Fruit fly (Drosophila melanogaster) whole organism, embryonic: ENCODE measurements around the gene CG7377.

Experiments used
- ATbp ChIP-seq: fragments of 200-800 bp; sonication (Bioruptor generic); optimal IDR thresholded peaks from 2 replicates; lab custom pipeline; 2017; ENCODE audit warnings: missing biosample characterization, mild to moderate bottlenecking, missing genetic modification characterization, missing genetic modification reagents
- B-H2 ChIP-seq: fragments of 200-800 bp; sonication (Bioruptor generic); optimal IDR thresholded peaks from 2 replicates; lab custom pipeline; 2018; ENCODE audit warnings: missing biosample characterization, mild to moderate bottlenecking, missing genetic modification characterization
- CG10366 ChIP-seq: fragments of 200-800 bp; sonication (Bioruptor generic); IDR thresholded peaks from 2 replicates; pipeline ENCODE4 v1.3.6; 2022; ENCODE audit warnings: missing biosample characterization, missing genetic modification characterization
- CG10431 ChIP-seq: fragments of 200-800 bp; sonication (Bioruptor generic); optimal IDR thresholded peaks from 3 replicates; lab custom pipeline; 2018; ENCODE audit warnings: missing biosample characterization, mild to moderate bottlenecking, missing genetic modification characterization
- CG15269 ChIP-seq: fragments of 200-800 bp; sonication (Bioruptor generic); optimal IDR thresholded peaks from 2 replicates; lab custom pipeline; 2018; ENCODE audit warnings: missing biosample characterization, mild to moderate bottlenecking, missing genetic modification characterization, moderate library complexity
- CG17568 ChIP-seq: fragments of 200-800 bp; sonication (Bioruptor generic); optimal IDR thresholded peaks from 2 replicates; lab custom pipeline; 2018; ENCODE audit warnings: missing biosample characterization, mild to moderate bottlenecking, missing genetic modification characterization, moderate library complexity
- CG18764 ChIP-seq: fragments of 200-800 bp; sonication (Bioruptor generic); optimal IDR thresholded peaks from 3 replicates; lab custom pipeline; 2016; ENCODE audit warnings: missing biosample characterization, missing genetic modification characterization
- CG30403 ChIP-seq: fragments of 200-800 bp; sonication (Bioruptor generic); optimal IDR thresholded peaks from 3 replicates; lab custom pipeline; 2016; ENCODE audit warnings: missing biosample characterization, missing genetic modification characterization
- CG32767 ChIP-seq: fragments of 200-800 bp; sonication (Bioruptor generic); IDR thresholded peaks from 2 replicates; pipeline ENCODE4 v1.3.6; 2022; ENCODE audit warnings: missing biosample characterization, missing genetic modification characterization
- CG3726 ChIP-seq: fragments of 200-800 bp; sonication (Bioruptor generic); IDR thresholded peaks from 3 replicates; pipeline ENCODE4, ENCODE4 v1.3.6; 2022; ENCODE audit warnings: missing biosample characterization, missing genetic modification characterization
- CG3847 ChIP-seq: fragments of 200-800 bp; sonication (Bioruptor generic); IDR thresholded peaks from 2 replicates; pipeline ENCODE4 v1.3.6; 2022; ENCODE audit warnings: missing biosample characterization, missing genetic modification characterization
- CG4424 ChIP-seq: fragments of 200-800 bp; sonication (Bioruptor generic); optimal IDR thresholded peaks from 3 replicates; lab custom pipeline; 2016; ENCODE audit warnings: missing biosample characterization, missing genetic modification characterization
- CG6765 ChIP-seq: fragments of 200-800 bp; sonication (Bioruptor generic); optimal IDR thresholded peaks from 3 replicates; lab custom pipeline; 2017; ENCODE audit warnings: missing biosample characterization, mild to moderate bottlenecking, missing genetic modification characterization
- CG7372 ChIP-seq: fragments of 200-800 bp; sonication (Bioruptor generic); IDR thresholded peaks from 2 replicates; pipeline ENCODE4 v1.3.6; 2022; ENCODE audit warnings: missing biosample characterization, missing genetic modification characterization
- CG7745 ChIP-seq: fragments of 200-800 bp; sonication (Bioruptor generic); optimal IDR thresholded peaks from 2 replicates; lab custom pipeline; 2018; ENCODE audit warnings: missing biosample characterization, mild to moderate bottlenecking, missing genetic modification characterization, moderate library complexity
- CG7963 ChIP-seq: fragments of 200-800 bp; sonication (Bioruptor generic); IDR thresholded peaks from 3 replicates; pipeline ENCODE4 v1.3.6; 2022; ENCODE audit warnings: missing biosample characterization, missing genetic modification characterization; ENCODE audit not compliant: partially characterized antibody
- CG9876 ChIP-seq: fragments of 200-800 bp; sonication (Bioruptor generic); optimal IDR thresholded peaks from 2 replicates; lab custom pipeline; 2016; ENCODE audit warnings: missing biosample characterization, missing genetic modification characterization
- CHES-1-like ChIP-seq: fragments of 200-800 bp; sonication (Bioruptor generic); optimal IDR thresholded peaks from 2 replicates; lab custom pipeline; 2016; ENCODE audit warnings: missing biosample characterization, missing genetic modification characterization
- Chrac-16 ChIP-seq: fragments of 200-800 bp; sonication (Bioruptor generic); optimal IDR thresholded peaks from 3 replicates; lab custom pipeline; 2016; ENCODE audit warnings: missing biosample characterization, missing genetic modification characterization
- CkIIα-i1 ChIP-seq: fragments of 200-800 bp; sonication (Bioruptor generic); IDR thresholded peaks from 2 replicates; pipeline ENCODE4 v1.3.6; 2022; ENCODE audit warnings: missing biosample characterization, missing genetic modification characterization
- Dip2 ChIP-seq: fragments of 200-800 bp; sonication (Bioruptor generic); IDR thresholded peaks from 2 replicates; pipeline ENCODE4 v1.3.6; 2022; ENCODE audit warnings: missing biosample characterization, missing genetic modification characterization
- Dp ChIP-seq: fragments of 200-800 bp; sonication (Bioruptor generic); optimal IDR thresholded peaks from 2 replicates; lab custom pipeline; 2018; ENCODE audit warnings: missing biosample characterization, mild to moderate bottlenecking, missing genetic modification characterization, moderate library complexity
- Drgx ChIP-seq: fragments of 200-800 bp; sonication (Bioruptor generic); IDR thresholded peaks from 2 replicates; pipeline ENCODE4 v1.3.6; 2022; ENCODE audit warnings: missing biosample characterization, missing genetic modification characterization
- HLH3B ChIP-seq: fragments of 200-800 bp; sonication (Bioruptor generic); IDR thresholded peaks from 2 replicates; pipeline ENCODE4 v1.3.6; 2022; ENCODE audit warnings: missing biosample characterization, missing genetic modification characterization
- Hey ChIP-seq: fragments of 200-800 bp; sonication (Bioruptor generic); optimal IDR thresholded peaks from 3 replicates; lab custom pipeline; 2018; ENCODE audit warnings: missing biosample characterization, mild to moderate bottlenecking, missing genetic modification characterization
- HmgD ChIP-seq: fragments of 200-800 bp; sonication (Bioruptor generic); optimal IDR thresholded peaks from 3 replicates; lab custom pipeline; 2016; ENCODE audit warnings: missing biosample characterization, missing genetic modification characterization
- Kr ChIP-seq: fragments of 200-800 bp; sonication (Bioruptor generic); optimal IDR thresholded peaks from 2 replicates; lab custom pipeline; 2017; ENCODE audit warnings: missing biosample characterization, mild to moderate bottlenecking, missing genetic modification characterization
- Mad ChIP-seq: fragments of 200-800 bp; sonication (Bioruptor generic); optimal IDR thresholded peaks from 2 replicates; lab custom pipeline; 2016; ENCODE audit warnings: missing biosample characterization, missing genetic modification characterization
- NK7.1 ChIP-seq: fragments of 200-800 bp; sonication (Bioruptor generic); optimal IDR thresholded peaks from 3 replicates; lab custom pipeline; 2016; ENCODE audit warnings: missing biosample characterization, missing genetic modification characterization
- PHDP ChIP-seq: fragments of 200-800 bp; sonication (Bioruptor generic); optimal IDR thresholded peaks from 3 replicates; lab custom pipeline; 2018; ENCODE audit warnings: missing biosample characterization, mild to moderate bottlenecking, missing genetic modification characterization, moderate library complexity
- Scr ChIP-seq: fragments of 200-800 bp; sonication (Bioruptor generic); IDR thresholded peaks from 2 replicates; pipeline ENCODE4 v1.3.6; 2022; ENCODE audit warnings: missing biosample characterization, missing genetic modification characterization; ENCODE audit not compliant: partially characterized antibody
- Vsx1 ChIP-seq: fragments of 200-800 bp; sonication (Bioruptor generic); optimal IDR thresholded peaks from 2 replicates; lab custom pipeline; 2017; ENCODE audit warnings: missing biosample characterization, mild to moderate bottlenecking, missing genetic modification characterization, missing genetic modification reagents
- Xrp1 ChIP-seq: fragments of 200-800 bp; sonication (Bioruptor generic); IDR thresholded peaks from 2 replicates; pipeline ENCODE4 v1.3.6; 2022; ENCODE audit warnings: missing biosample characterization, missing genetic modification characterization
- aop ChIP-seq: fragments of 200-800 bp; sonication (Bioruptor generic); IDR thresholded peaks from 2 replicates; pipeline ENCODE4 v1.3.6; 2022; ENCODE audit warnings: missing biosample characterization, missing genetic modification characterization
- az2 ChIP-seq: fragments of 200-800 bp; sonication (Bioruptor generic); optimal IDR thresholded peaks from 3 replicates; lab custom pipeline; 2016; ENCODE audit warnings: missing biosample characterization, missing genetic modification characterization
- dm ChIP-seq: fragments of 200-800 bp; sonication (Bioruptor generic); optimal IDR thresholded peaks from 3 replicates; lab custom pipeline; 2016; ENCODE audit warnings: missing biosample characterization, missing genetic modification characterization
- exex ChIP-seq: fragments of 200-800 bp; sonication (Bioruptor generic); optimal IDR thresholded peaks from 4 replicates; lab custom pipeline; 2018; ENCODE audit warnings: missing biosample characterization, mild to moderate bottlenecking, missing genetic modification characterization, moderate library complexity
- fd3F ChIP-seq: fragments of 200-800 bp; sonication (Bioruptor generic); optimal IDR thresholded peaks from 2 replicates; lab custom pipeline; 2018; ENCODE audit warnings: missing biosample characterization, mild to moderate bottlenecking, missing genetic modification characterization, moderate library complexity
- gem ChIP-seq: fragments of 200-800 bp; sonication (Bioruptor generic); optimal IDR thresholded peaks from 2 replicates; lab custom pipeline; 2019; ENCODE audit warnings: missing biosample characterization, mild to moderate bottlenecking, missing genetic modification characterization, moderate library complexity
- gro ChIP-seq: fragments of 200-800 bp; sonication (Bioruptor generic); optimal IDR thresholded peaks from 2 replicates; lab custom pipeline; 2016; ENCODE audit warnings: missing biosample characterization, missing genetic modification characterization
- her ChIP-seq: fragments of 200-800 bp; sonication (Bioruptor generic); optimal IDR thresholded peaks from 2 replicates; lab custom pipeline; 2016; ENCODE audit warnings: missing biosample characterization, missing genetic modification characterization
- kay ChIP-seq: fragments of 200-800 bp; sonication (Bioruptor generic); optimal IDR thresholded peaks from 2 replicates; lab custom pipeline; 2016; ENCODE audit warnings: missing biosample characterization, missing genetic modification characterization
- lilli ChIP-seq: fragments of 200-800 bp; sonication (Bioruptor generic); optimal IDR thresholded peaks from 3 replicates; lab custom pipeline; 2016; ENCODE audit warnings: missing biosample characterization, missing genetic modification characterization
- oc ChIP-seq: fragments of 200-800 bp; sonication (Bioruptor generic); optimal IDR thresholded peaks from 2 replicates; lab custom pipeline; 2018; ENCODE audit warnings: missing biosample characterization, mild to moderate bottlenecking, missing genetic modification characterization, moderate library complexity
- rib ChIP-seq: fragments of 200-800 bp; sonication (Bioruptor generic); IDR thresholded peaks from 2 replicates; pipeline ENCODE4 v1.3.6; 2022; ENCODE audit warnings: missing biosample characterization, missing genetic modification characterization
- sisA ChIP-seq: fragments of 200-800 bp; sonication (Bioruptor generic); IDR thresholded peaks from 2 replicates; pipeline ENCODE4 v1.3.6; 2022; ENCODE audit warnings: missing biosample characterization, missing genetic modification characterization
- slbo ChIP-seq: fragments of 200-800 bp; sonication (Bioruptor generic); IDR thresholded peaks from 2 replicates; pipeline ENCODE4 v1.3.6; 2022; ENCODE audit warnings: missing biosample characterization, missing genetic modification characterization
- slou ChIP-seq: fragments of 200-800 bp; sonication (Bioruptor generic); optimal IDR thresholded peaks from 3 replicates; lab custom pipeline; 2016; ENCODE audit warnings: missing biosample characterization, missing genetic modification characterization
- sob ChIP-seq: fragments of 200-800 bp; sonication (Bioruptor generic); IDR thresholded peaks from 2 replicates; pipeline ENCODE4 v1.3.6; 2022; ENCODE audit warnings: missing biosample characterization, missing genetic modification characterization
- sqz ChIP-seq: fragments of 200-800 bp; sonication (Bioruptor generic); optimal IDR thresholded peaks from 3 replicates; lab custom pipeline; 2018; ENCODE audit warnings: missing biosample characterization, mild to moderate bottlenecking, missing genetic modification characterization
- stwl ChIP-seq: fragments of 200-800 bp; sonication (Bioruptor generic); optimal IDR thresholded peaks from 3 replicates; lab custom pipeline; 2018; ENCODE audit warnings: missing biosample characterization, mild to moderate bottlenecking, missing genetic modification characterization, moderate library complexity
- tgo ChIP-seq: fragments of 200-800 bp; sonication (Bioruptor generic); IDR thresholded peaks from 3 replicates; pipeline ENCODE4 v1.3.6; 2022; ENCODE audit warnings: missing biosample characterization, missing genetic modification characterization
- zen2 ChIP-seq: fragments of 200-800 bp; sonication (Bioruptor generic); IDR thresholded peaks from 3 replicates; pipeline ENCODE4 v1.3.6; 2022; ENCODE audit warnings: missing biosample characterization, missing genetic modification characterization; ENCODE audit not compliant: partially characterized antibody

CG7377 gene

DNA sequence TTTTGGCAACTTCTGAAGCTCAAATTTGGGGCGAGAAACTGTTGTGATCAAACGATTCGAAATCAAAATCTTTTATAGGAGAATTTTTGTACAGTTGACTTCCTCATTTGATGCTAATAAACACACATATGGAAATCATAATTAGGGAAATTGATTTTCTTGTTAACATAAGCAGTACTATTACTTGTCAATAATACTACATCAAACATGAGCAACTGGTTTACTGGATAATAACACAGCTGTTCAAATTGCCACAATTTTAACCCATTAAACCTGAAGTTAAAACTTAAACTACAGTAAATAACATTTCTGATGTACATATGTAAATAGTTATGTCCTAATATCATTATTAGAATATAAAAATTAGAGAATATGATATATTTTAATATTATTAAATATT, 9.6 kb upstream of the CG7377 start, which contains the start of gene CG43390 (continued):
- TF ChIP-seq PHDP (tag; lab: Kevin White, UChicago) (peak; percentile 76), Kr (no peak), rib (GFP tag; lab: Robert Waterston, UW) (no peak), stwl (no peak), gem (tag; lab: Kevin White, UChicago) (peak; percentile 59), sqz (GFP tag; lab: Kevin White, UChicago) (no peak), kay (GFP tag; lab: Kevin White, UChicago) (no peak), zen2 (GFP tag; lab: Robert Waterston, UW) (no peak), az2 (GFP tag; lab: Kevin White, UChicago) (no peak), HmgD (GFP tag; lab: Kevin White, UChicago) (no peak), slbo (GFP tag; lab: Robert Waterston, UW) (no peak), lilli (no peak), HLH3B (GFP tag; lab: Robert Waterston, UW) (no peak), tgo (GFP tag; lab: Robert Waterston, UW) (no peak), Mad (no peak), CG6765 (peak; percentile 70), exex (tag; lab: Kevin White, UChicago) (peak; percentile 40), Dp (GFP tag; lab: Kevin White, UChicago) (no peak), Xrp1 (GFP tag; lab: Robert Waterston, UW) (peak; percentile 37), CG9876 (no peak), aop (GFP tag; lab: Robert Waterston, UW) (no peak), CG7963 (no peak), Vsx1 (GFP tag; lab: Kevin White, UChicago) (no peak), her (GFP tag; lab: Kevin White, UChicago) (peak; percentile 16), dm (GFP tag; lab: Kevin White, UChicago) (no peak), fd3F (peak; percentile 92), CG4424 (GFP tag; lab: Kevin White, UChicago) (no peak), ATbp (GFP tag; lab: Kevin White, UChicago) (peak; percentile 69), CG3847 (GFP tag; lab: Robert Waterston, UW) (no peak), CG17568 (GFP tag; lab: Kevin White, UChicago) (peak; percentile 62), CG10431 (GFP tag; lab: Kevin White, UChicago) (no peak), CG15269 (tag; lab: Kevin White, UChicago) (peak; percentile 72), CG7745 (tag; lab: Kevin White, UChicago) (no peak), sisA (GFP tag; lab: Robert Waterston, UW) (no peak), CkIIα-i1 (GFP tag; lab: Robert Waterston, UW) (no peak), Chrac-16 (GFP tag; lab: Kevin White, UChicago) (no peak), NK7.1 (no peak), gro (peak; percentile 59), CG32767 (GFP tag; lab: Robert Waterston, UW) (no peak), CG3726 (GFP tag; lab: Robert Waterston, UW) (no peak), Hey (peak; percentile 45), slou (peak; percentile 4), oc (tag; lab: Kevin White, UChicago) (no peak), CHES-1-like (GFP tag; lab: Kevin White, UChicago) (no peak), CG30403 (GFP tag; lab: Kevin White, UChicago) (no peak), Dip2 (GFP tag; lab: Robert Waterston, UW) (no peak), B-H2 (peak; percentile 69), Drgx (GFP tag; lab: Robert Waterston, UW) (no peak), sob (GFP tag; lab: Robert Waterston, UW) (peak; percentile 68; the same call in 1 of the 2 replicates), CG18764 (GFP tag; lab: Kevin White, UChicago) (no peak), CG10366 (GFP tag; lab: Robert Waterston, UW) (no peak), CG7372 (GFP tag; lab: Robert Waterston, UW) (no peak), Scr (GFP tag; lab: Robert Waterston, UW) (no peak)
